Fruit fly (Drosophila melanogaster) whole organism, embryonic: ENCODE data around the gene Mnn1.

Experiments used
- Abd-B ChIP-seq: fragments of 200-800 bp; sonication (Bioruptor generic); optimal IDR thresholded peaks from 2 replicates; lab custom pipeline; 2018; ENCODE audit warnings: missing biosample characterization, mild to moderate bottlenecking, missing genetic modification characterization, moderate library complexity
- Atf3 ChIP-seq: fragments of 200-800 bp; sonication (Bioruptor generic); optimal IDR thresholded peaks from 3 replicates; lab custom pipeline; 2016; ENCODE audit warnings: missing biosample characterization, missing genetic modification characterization
- C15 ChIP-seq: fragments of 200-800 bp; sonication (Bioruptor generic); IDR thresholded peaks from 3 replicates; pipeline ENCODE4 v1.3.6; 2022; ENCODE audit warnings: missing biosample characterization, missing genetic modification characterization
- CG10565 ChIP-seq: fragments of 200-800 bp; sonication (Bioruptor generic); optimal IDR thresholded peaks from 3 replicates; lab custom pipeline; 2016; ENCODE audit warnings: missing biosample characterization, mild to moderate bottlenecking, missing genetic modification characterization
- CG13424 ChIP-seq: fragments of 200-800 bp; sonication (Bioruptor generic); optimal IDR thresholded peaks from 2 replicates; lab custom pipeline; 2019; ENCODE audit warnings: missing biosample characterization, mild to moderate bottlenecking, missing genetic modification characterization, moderate library complexity
- CG15696 ChIP-seq: fragments of 200-800 bp; sonication (Bioruptor generic); optimal IDR thresholded peaks from 2 replicates; lab custom pipeline; 2019; ENCODE audit warnings: missing biosample characterization, mild to moderate bottlenecking, missing genetic modification characterization, moderate library complexity
- CG1602 ChIP-seq: fragments of 200-800 bp; sonication (Bioruptor generic); optimal IDR thresholded peaks from 3 replicates; lab custom pipeline; 2016; ENCODE audit warnings: missing biosample characterization, missing genetic modification characterization
- CG17359 ChIP-seq: fragments of 200-800 bp; sonication (Bioruptor generic); optimal IDR thresholded peaks from 3 replicates; lab custom pipeline; 2018; ENCODE audit warnings: missing biosample characterization, mild to moderate bottlenecking, missing genetic modification characterization, moderate library complexity
- CG17829 ChIP-seq: fragments of 200-800 bp; optimal IDR thresholded peaks from 2 replicates; lab custom pipeline; 2019; ENCODE audit warnings: missing biosample characterization, mild to moderate bottlenecking, missing genetic modification characterization, moderate library complexity
- CG18599 ChIP-seq: fragments of 200-800 bp; sonication (Bioruptor generic); optimal IDR thresholded peaks from 3 replicates; lab custom pipeline; 2017; ENCODE audit warnings: missing biosample characterization, missing genetic modification characterization, mild to moderate bottlenecking, moderate library complexity, missing genetic modification reagents
- CG2120 ChIP-seq: fragments of 200-800 bp; sonication (Bioruptor generic); optimal IDR thresholded peaks from 3 replicates; lab custom pipeline; 2016; ENCODE audit warnings: missing biosample characterization, missing genetic modification characterization
- CG2129 ChIP-seq: fragments of 200-800 bp; sonication (Bioruptor generic); IDR thresholded peaks from 2 replicates; pipeline ENCODE4 v1.3.6; 2022; ENCODE audit warnings: missing biosample characterization, missing genetic modification characterization; ENCODE audit not compliant: partially characterized antibody
- CG2889 ChIP-seq: fragments of 200-800 bp; sonication (Bioruptor generic); IDR thresholded peaks from 3 replicates; pipeline ENCODE4 v1.3.6; 2022; ENCODE audit warnings: missing biosample characterization, missing genetic modification characterization
- CG4424 ChIP-seq: fragments of 200-800 bp; sonication (Bioruptor generic); optimal IDR thresholded peaks from 3 replicates; lab custom pipeline; 2016; ENCODE audit warnings: missing biosample characterization, missing genetic modification characterization
- CG5245 ChIP-seq: fragments of 200-800 bp; sonication (Bioruptor generic); optimal IDR thresholded peaks from 3 replicates; lab custom pipeline; 2016; ENCODE audit warnings: missing biosample characterization, missing genetic modification characterization
- CG7839 ChIP-seq: fragments of 200-800 bp; sonication (Bioruptor generic); optimal IDR thresholded peaks from 3 replicates; lab custom pipeline; 2018; ENCODE audit warnings: missing biosample characterization, mild to moderate bottlenecking, missing genetic modification characterization, moderate library complexity
- CG9727 ChIP-seq: fragments of 200-800 bp; sonication (Bioruptor generic); optimal IDR thresholded peaks from 3 replicates; lab custom pipeline; 2017; ENCODE audit warnings: missing biosample characterization, mild to moderate bottlenecking, missing genetic modification characterization
- Drgx ChIP-seq: fragments of 200-800 bp; sonication (Bioruptor generic); IDR thresholded peaks from 2 replicates; pipeline ENCODE4 v1.3.6; 2022; ENCODE audit warnings: missing biosample characterization, missing genetic modification characterization
- E2f1 ChIP-seq: fragments of 200-800 bp; sonication (Bioruptor generic); IDR thresholded peaks from 2 replicates; pipeline ENCODE4 v1.3.6; 2022; ENCODE audit warnings: missing biosample characterization, missing genetic modification characterization
- Ets65A ChIP-seq: fragments of 200-800 bp; sonication (Bioruptor generic); peaks from one replicate; lab custom pipeline; 2016; ENCODE audit warnings: missing biosample characterization, missing genetic modification characterization
- Hmr ChIP-seq: fragments of 200-800 bp; sonication (Bioruptor generic); optimal IDR thresholded peaks from 3 replicates; lab custom pipeline; 2017; ENCODE audit warnings: mild to moderate bottlenecking, missing biosample characterization, missing genetic modification reagents, missing genetic modification characterization
- Oaz ChIP-seq: fragments of 200-800 bp; sonication (Bioruptor generic); IDR thresholded peaks from 2 replicates; pipeline ENCODE4 v1.3.6; 2022; ENCODE audit warnings: missing biosample characterization, missing genetic modification characterization
- Oli ChIP-seq: fragments of 200-800 bp; sonication (Bioruptor generic); optimal IDR thresholded peaks from 2 replicates; lab custom pipeline; 2018; ENCODE audit warnings: missing biosample characterization, mild to moderate bottlenecking, missing genetic modification characterization, moderate library complexity
- PHDP ChIP-seq: fragments of 200-800 bp; sonication (Bioruptor generic); optimal IDR thresholded peaks from 3 replicates; lab custom pipeline; 2018; ENCODE audit warnings: missing biosample characterization, mild to moderate bottlenecking, missing genetic modification characterization, moderate library complexity
- Ssrp ChIP-seq: fragments of 200-800 bp; sonication (Bioruptor generic); optimal IDR thresholded peaks from 2 replicates; lab custom pipeline; 2018; ENCODE audit warnings: missing biosample characterization, mild to moderate bottlenecking, missing genetic modification characterization, moderate library complexity
- Vsx1 ChIP-seq: fragments of 200-800 bp; sonication (Bioruptor generic); optimal IDR thresholded peaks from 2 replicates; lab custom pipeline; 2017; ENCODE audit warnings: missing biosample characterization, mild to moderate bottlenecking, missing genetic modification characterization, missing genetic modification reagents
- Xbp1 ChIP-seq: fragments of 200-800 bp; sonication (Bioruptor generic); optimal IDR thresholded peaks from 3 replicates; lab custom pipeline; 2016; ENCODE audit warnings: missing biosample characterization, mild to moderate bottlenecking, missing genetic modification characterization
- az2 ChIP-seq: fragments of 200-800 bp; sonication (Bioruptor generic); optimal IDR thresholded peaks from 3 replicates; lab custom pipeline; 2016; ENCODE audit warnings: missing biosample characterization, missing genetic modification characterization
- bsh ChIP-seq, 2 experiments: fragments of 200-800 bp; sonication (Bioruptor generic); optimal IDR thresholded peaks; 2 replicates each; lab custom pipeline; 2017 to 2018; ENCODE audit warnings: mild to moderate bottlenecking in 2 of 2, missing biosample characterization in 2 of 2, missing genetic modification characterization in 2 of 2, moderate library complexity in 1 of 2
- dmrt11E ChIP-seq: fragments of 200-800 bp; sonication (Bioruptor generic); optimal IDR thresholded peaks from 3 replicates; lab custom pipeline; 2018; ENCODE audit warnings: missing biosample characterization, mild to moderate bottlenecking, missing genetic modification characterization, moderate library complexity
- ems ChIP-seq: fragments of 200-800 bp; sonication (Bioruptor generic); optimal IDR thresholded peaks from 3 replicates; lab custom pipeline; 2016; ENCODE audit warnings: missing biosample characterization, missing genetic modification characterization
- fd102C ChIP-seq: fragments of 200-800 bp; sonication (Bioruptor generic); optimal IDR thresholded peaks from 2 replicates; lab custom pipeline; 2018; ENCODE audit warnings: missing biosample characterization, mild to moderate bottlenecking, missing genetic modification characterization, moderate library complexity
- gcm ChIP-seq: fragments of 200-800 bp; sonication (Bioruptor generic); optimal IDR thresholded peaks from 2 replicates; lab custom pipeline; 2019; ENCODE audit warnings: missing biosample characterization, mild to moderate bottlenecking, missing genetic modification characterization, moderate library complexity
- hbn ChIP-seq: fragments of 200-800 bp; sonication (Bioruptor generic); IDR thresholded peaks from 2 replicates; pipeline ENCODE4 v1.3.6; 2022; ENCODE audit warnings: missing biosample characterization, missing genetic modification characterization; ENCODE audit not compliant: partially characterized antibody
- lab ChIP-seq: fragments of 200-800 bp; sonication (Bioruptor generic); optimal IDR thresholded peaks from 3 replicates; lab custom pipeline; 2017; ENCODE audit warnings: missing biosample characterization, missing genetic modification characterization, mild to moderate bottlenecking, moderate library complexity, missing genetic modification reagents
- lilli ChIP-seq: fragments of 200-800 bp; sonication (Bioruptor generic); optimal IDR thresholded peaks from 3 replicates; lab custom pipeline; 2016; ENCODE audit warnings: missing biosample characterization, missing genetic modification characterization
- lmd ChIP-seq: fragments of 200-800 bp; sonication (Bioruptor generic); IDR thresholded peaks from 2 replicates; pipeline ENCODE4 v1.3.6; 2022; ENCODE audit warnings: missing biosample characterization, missing genetic modification characterization
- nmo ChIP-seq: fragments of 200-800 bp; sonication (Bioruptor generic); optimal IDR thresholded peaks from 2 replicates; lab custom pipeline; 2018; ENCODE audit warnings: missing biosample characterization, mild to moderate bottlenecking, missing genetic modification characterization, moderate library complexity
- pnt ChIP-seq: fragments of 200-800 bp; sonication (Bioruptor generic); optimal IDR thresholded peaks from 3 replicates; lab custom pipeline; 2016; ENCODE audit warnings: missing biosample characterization, missing genetic modification characterization
- prd ChIP-seq, 3 experiments: fragments of >200 bp in 2 of 3; fragments of 200-800 bp in 1 of 3; sonication (Bioruptor generic) in 1 of 3; optimal IDR thresholded peaks in 2 of 3; IDR thresholded peaks in 1 of 3; 2 replicates in 2 of 3; 3 replicates in 1 of 3; pipeline versions ENCODE4 v1.3.6 to Lab custom; 2017 to 2022; ENCODE audit warnings: missing biosample characterization in 1 of 3, missing genetic modification characterization in 1 of 3
- ssp ChIP-seq: fragments of 200-800 bp; sonication (Bioruptor generic); IDR thresholded peaks from 2 replicates; pipeline ENCODE4 v1.3.6; 2022; ENCODE audit warnings: missing biosample characterization, missing genetic modification characterization
- tgo ChIP-seq: fragments of 200-800 bp; sonication (Bioruptor generic); IDR thresholded peaks from 3 replicates; pipeline ENCODE4 v1.3.6; 2022; ENCODE audit warnings: missing biosample characterization, missing genetic modification characterization
- tll ChIP-seq, 2 experiments: fragments of 200-800 bp in 1 of 2; fragments of >200 bp in 1 of 2; sonication (Bioruptor generic) in 1 of 2; optimal IDR thresholded peaks; 2 replicates each; lab custom pipeline; 2017 to 2019; ENCODE audit warnings: missing biosample characterization in 2 of 2, missing genetic modification characterization in 2 of 2, mild to moderate bottlenecking in 1 of 2, moderate library complexity in 1 of 2
- toy ChIP-seq: fragments of 200-800 bp; sonication (Bioruptor generic); IDR thresholded peaks from 2 replicates; pipeline ENCODE4 v1.3.6; 2022; ENCODE audit warnings: missing biosample characterization, missing genetic modification characterization
- trh ChIP-seq: fragments of 200-800 bp; sonication (Bioruptor generic); optimal IDR thresholded peaks from 2 replicates; lab custom pipeline; 2016; ENCODE audit warnings: missing biosample characterization, missing genetic modification characterization
- unpg ChIP-seq: fragments of 200-800 bp; sonication (Bioruptor generic); optimal IDR thresholded peaks from 3 replicates; lab custom pipeline; 2018; ENCODE audit warnings: missing biosample characterization, mild to moderate bottlenecking, missing genetic modification characterization, moderate library complexity
- wek ChIP-seq: fragments of 200-800 bp; sonication (Bioruptor generic); optimal IDR thresholded peaks from 3 replicates; lab custom pipeline; 2018; ENCODE audit warnings: missing biosample characterization, mild to moderate bottlenecking, missing genetic modification characterization, moderate library complexity

The Mnn1 gene

dm6 chr2L:7071862-7072261 is 15.8 kb downstream of the Mnn1 start (continued):
- TF ChIP-seq Ssrp (tag; lab: Kevin White, UChicago) (no peak), trh (GFP tag; lab: Kevin White, UChicago) (no peak), lmd (GFP tag; lab: Robert Waterston, UW) (0 out of 2 replicates have a peak, but pooled peaks have one; percentile 14), hbn (GFP tag; lab: Robert Waterston, UW) (no peak), tgo (GFP tag; lab: Robert Waterston, UW) (no peak), ssp (GFP tag; lab: Robert Waterston, UW) (no peak), CG2129 (GFP tag; lab: Robert Waterston, UW) (no peak), tll (GFP tag; optimal IDR thresholded peaks at IDR 0.05; lab: Kevin White, UChicago) (no peak), toy (GFP tag; lab: Robert Waterston, UW) (no peak), gcm (GFP tag; lab: Kevin White, UChicago) (no peak), C15 (GFP tag; lab: Robert Waterston, UW) (no peak), CG10565 (no peak), bsh (GFP tag; optimal IDR thresholded peaks at IDR 0.05; lab: Kevin White, UChicago) (peak in 1 of 2 experiments; percentile 38), Vsx1 (GFP tag; lab: Kevin White, UChicago) (no peak)

dm6 chr2L:7073011-7073410 is 16.9 kb downstream of the Mnn1 start:
- TF ChIP-seq pnt (GFP tag; lab: Kevin White, UChicago): peak; percentile 2
- no peak for TF ChIP-seq Oaz (GFP tag; lab: Robert Waterston, UW)
- peak; percentile 1 for TF ChIP-seq nmo (GFP tag; lab: Kevin White, UChicago)
- TF ChIP-seq Abd-B (GFP tag; lab: Kevin White, UChicago): peak; percentile 10
- peak; percentile 8 for TF ChIP-seq Xbp1
- TF ChIP-seq CG5245 (GFP tag; lab: Kevin White, UChicago): peak; percentile 30
- peak; percentile 90 for TF ChIP-seq Ets65A (GFP tag; lab: Kevin White, UChicago)
- peak in 1 of 2 experiments; percentile 38 for TF ChIP-seq bsh (GFP tag; optimal IDR thresholded peaks at IDR 0.05; lab: Kevin White, UChicago)
- peak; percentile 21 for TF ChIP-seq Oli (tag; lab: Kevin White, UChicago)
- TF ChIP-seq CG17829 (tag; lab: Kevin White, UChicago): peak; percentile 4
- TF ChIP-seq lilli (GFP tag; lab: Kevin White, UChicago): peak; percentile 11
- peak; percentile 36; the same call in 1 of the 2 replicates for TF ChIP-seq lmd (GFP tag; lab: Robert Waterston, UW)
- 0 out of 2 replicates have a peak, but pooled peaks have one; percentile 23 for TF ChIP-seq E2f1 (GFP tag; lab: Robert Waterston, UW)
- TF ChIP-seq lab (GFP tag; lab: Kevin White, UChicago): peak; percentile 36
- peak; percentile 37 for TF ChIP-seq PHDP (tag; lab: Kevin White, UChicago)
- peak; percentile 7 for TF ChIP-seq CG13424 (tag; lab: Kevin White, UChicago)
- no peak for TF ChIP-seq Atf3 (GFP tag; lab: Kevin White, UChicago)
- TF ChIP-seq CG18599: peak; percentile 24
- peak; percentile 49 for TF ChIP-seq unpg
- peak; percentile 45 for TF ChIP-seq dmrt11E (tag; lab: Kevin White, UChicago)
- TF ChIP-seq ems (GFP tag; lab: Kevin White, UChicago): no peak
- peak; percentile 7 for TF ChIP-seq CG1602 (GFP tag; lab: Kevin White, UChicago)
- no peak for TF ChIP-seq CG2889 (GFP tag; lab: Robert Waterston, UW)
- peak; percentile 25 for TF ChIP-seq Hmr (GFP tag; lab: Kevin White, UChicago)
- TF ChIP-seq wek (GFP tag; lab: Kevin White, UChicago): no peak
- TF ChIP-seq CG2120: peak; percentile 21
- peak; percentile 13 for TF ChIP-seq CG9727 (GFP tag; lab: Kevin White, UChicago)
- TF ChIP-seq CG4424 (GFP tag; lab: Kevin White, UChicago): peak; percentile 26
- TF ChIP-seq CG7839 (tag; lab: Kevin White, UChicago): peak; percentile 41
- peak; percentile 25 for TF ChIP-seq az2
- peak; percentile 64 for TF ChIP-seq Drgx (GFP tag; lab: Robert Waterston, UW)
- TF ChIP-seq prd (optimal IDR thresholded peaks at IDR 0.05; lab: Kevin White, UChicago): no peak
- TF ChIP-seq prd (GFP tag; IDR thresholded peaks at IDR 0.05; lab: Robert Waterston, UW): 0 out of 3 replicates have a peak, but pooled peaks have one; percentile 41
- TF ChIP-seq CG15696 (tag; lab: Kevin White, UChicago): peak; percentile 18
- peak; percentile 23 for TF ChIP-seq CG17359
- no peak for TF ChIP-seq fd102C (GFP tag; lab: Kevin White, UChicago)
